Worm (Caenorhabditis elegans) whole organism, late embryonic: ENCODE results near the gene C27F2.6.

Source experiments
- C08G9.2 ChIP-seq: sonication (generic microtip); optimal IDR thresholded peaks from 2 replicates; lab custom pipeline; 2016; ENCODE audit warnings: mild to moderate bottlenecking, missing genetic modification characterization, moderate library complexity, missing compliant biosample characterization
- C38D4.7 ChIP-seq: fragments of 200-800 bp; sonication (Bioruptor generic); optimal IDR thresholded peaks from 2 replicates; lab custom pipeline; 2018; ENCODE audit warnings: mild to moderate bottlenecking, missing genetic modification characterization, moderate library complexity, missing compliant biosample characterization
- F13H6.1 ChIP-seq: sonication (generic microtip); optimal IDR thresholded peaks from 2 replicates; lab custom pipeline; 2016; ENCODE audit warnings: missing genetic modification characterization, missing compliant biosample characterization
- K09A11.1 ChIP-seq: sonication (generic microtip); optimal IDR thresholded peaks from 2 replicates; lab custom pipeline; 2017; ENCODE audit warnings: antibody characterized with exemption, mild to moderate bottlenecking, missing genetic modification characterization, missing compliant biosample characterization; ENCODE audit not compliant: insufficient read depth
- Y22D7AL.16 ChIP-seq: sonication (generic microtip); optimal IDR thresholded peaks from 2 replicates; lab custom pipeline; 2016; ENCODE audit warnings: missing genetic modification characterization, missing compliant biosample characterization
- ahr-1 ChIP-seq: sonication (generic microtip); optimal IDR thresholded peaks from 2 replicates; lab custom pipeline; 2016; ENCODE audit warnings: missing genetic modification characterization, missing compliant biosample characterization
- ceh-18 ChIP-seq: sonication (generic microtip); optimal IDR thresholded peaks from 2 replicates; lab custom pipeline; 2016; ENCODE audit warnings: missing genetic modification characterization, missing compliant biosample characterization
- ceh-2 ChIP-seq: sonication (generic microtip); optimal IDR thresholded peaks from 2 replicates; lab custom pipeline; 2016; ENCODE audit warnings: missing genotype, missing genetic modification characterization, missing compliant biosample characterization
- ceh-30 ChIP-seq: fragments of 150-350 bp; optimal IDR thresholded peaks from 2 replicates; lab custom pipeline; 2014; ENCODE audit warnings: missing biosample characterization, missing genetic modification characterization
- ceh-34 ChIP-seq: sonication (generic microtip); optimal IDR thresholded peaks from 2 replicates; lab custom pipeline; 2016; ENCODE audit warnings: mild to moderate bottlenecking, missing genetic modification characterization, missing compliant biosample characterization
- ceh-45 ChIP-seq: fragments of 200-800 bp; sonication (Bioruptor generic); IDR thresholded peaks from 2 replicates; pipeline ENCODE4 v1.3.6; 2022; ENCODE audit warnings: missing genetic modification reagents, missing genetic modification characterization, missing compliant biosample characterization
- ceh-48 ChIP-seq: sonication (generic microtip); optimal IDR thresholded peaks from 2 replicates; lab custom pipeline; 2016; ENCODE audit warnings: missing genetic modification characterization, inconsistent platforms, missing compliant biosample characterization
- ceh-9 ChIP-seq: sonication (generic microtip); optimal IDR thresholded peaks from 2 replicates; lab custom pipeline; 2016; ENCODE audit warnings: mild to moderate bottlenecking, missing genetic modification characterization, inconsistent platforms, missing compliant biosample characterization
- che-1 ChIP-seq: sonication (generic microtip); optimal IDR thresholded peaks from 2 replicates; lab custom pipeline; 2016; ENCODE audit warnings: mild to moderate bottlenecking, missing genetic modification characterization, missing compliant biosample characterization
- dmd-4 ChIP-seq: sonication (generic microtip); optimal IDR thresholded peaks from 2 replicates; lab custom pipeline; 2016; ENCODE audit warnings: borderline replicate concordance, missing genetic modification characterization, missing compliant biosample characterization
- elt-2 ChIP-seq: sonication (generic microtip); optimal IDR thresholded peaks from 2 replicates; lab custom pipeline; 2016; ENCODE audit warnings: missing genetic modification reagents, missing genetic modification characterization, missing compliant biosample characterization
- fkh-6 ChIP-seq: sonication (generic microtip); optimal IDR thresholded peaks from 2 replicates; lab custom pipeline; 2016; ENCODE audit warnings: missing genetic modification characterization, missing compliant biosample characterization
- hlh-15 ChIP-seq: sonication (generic microtip); optimal IDR thresholded peaks from 2 replicates; lab custom pipeline; 2016; ENCODE audit warnings: missing genetic modification characterization, missing compliant biosample characterization
- hlh-30 ChIP-seq: sonication (generic microtip); optimal IDR thresholded peaks from 2 replicates; lab custom pipeline; 2017; ENCODE audit warnings: antibody characterized with exemption, missing genetic modification characterization, missing compliant biosample characterization; ENCODE audit not compliant: insufficient read depth
- lin-11 ChIP-seq: fragments of 200-800 bp; sonication (Bioruptor generic); optimal IDR thresholded peaks from 2 replicates; lab custom pipeline; 2018; ENCODE audit warnings: mild to moderate bottlenecking, missing genetic modification characterization, missing compliant biosample characterization
- madf-2 ChIP-seq: sonication (generic microtip); optimal IDR thresholded peaks from 2 replicates; lab custom pipeline; 2017; ENCODE audit warnings: missing genetic modification characterization, missing compliant biosample characterization
- nfya-1 ChIP-seq: sonication (generic microtip); optimal IDR thresholded peaks from 2 replicates; lab custom pipeline; 2017; ENCODE audit warnings: missing genetic modification characterization, mild to moderate bottlenecking, missing compliant biosample characterization, antibody characterized with exemption, moderate library complexity
- nhr-11 ChIP-seq: fragments of 150-350 bp; optimal IDR thresholded peaks from 2 replicates; lab custom pipeline; 2014; ENCODE audit warnings: missing biosample characterization, missing genetic modification characterization
- nhr-232 ChIP-seq: sonication (generic microtip); optimal IDR thresholded peaks from 2 replicates; lab custom pipeline; 2016; ENCODE audit warnings: missing genetic modification characterization, missing compliant biosample characterization
- npax-4 ChIP-seq: sonication (generic microtip); optimal IDR thresholded peaks from 2 replicates; lab custom pipeline; 2016; ENCODE audit warnings: missing genetic modification characterization, missing compliant biosample characterization
- odd-2 ChIP-seq: sonication (generic microtip); optimal IDR thresholded peaks from 2 replicates; lab custom pipeline; 2017; ENCODE audit warnings: antibody characterized with exemption, mild to moderate bottlenecking, missing genetic modification characterization, missing compliant biosample characterization
- pag-3 ChIP-seq: sonication (generic microtip); optimal IDR thresholded peaks from 2 replicates; lab custom pipeline; 2016; ENCODE audit warnings: missing compliant biosample characterization, missing genetic modification characterization, borderline replicate concordance
- pha-4 ChIP-seq: fragments of 150-350 bp; optimal IDR thresholded peaks from 2 replicates; lab custom pipeline; 2018; ENCODE audit warnings: missing biosample characterization, missing genetic modification reagents, missing genetic modification characterization
- pqm-1 ChIP-seq: sonication (generic microtip); optimal IDR thresholded peaks from 2 replicates; lab custom pipeline; 2016; ENCODE audit warnings: missing genetic modification characterization, missing compliant biosample characterization
- pros-1 ChIP-seq: fragments of 150-350 bp; optimal IDR thresholded peaks from 2 replicates; lab custom pipeline; 2014; ENCODE audit warnings: missing biosample characterization, missing genetic modification reagents, missing genetic modification characterization
- ref-2 ChIP-seq: sonication (generic microtip); optimal IDR thresholded peaks from 2 replicates; lab custom pipeline; 2016; ENCODE audit warnings: missing genetic modification characterization, missing compliant biosample characterization
- rnt-1 ChIP-seq: sonication (generic microtip); optimal IDR thresholded peaks from 2 replicates; lab custom pipeline; 2016; ENCODE audit warnings: missing genetic modification characterization, missing compliant biosample characterization
- sdc-2 ChIP-seq: sonication (generic microtip); optimal IDR thresholded peaks from 2 replicates; lab custom pipeline; 2016; ENCODE audit warnings: missing genotype, missing genetic modification characterization, missing compliant biosample characterization
- sox-2 ChIP-seq: fragments of 200-800 bp; sonication (Bioruptor generic); IDR thresholded peaks from 2 replicates; pipeline ENCODE4 v1.3.6; 2022; ENCODE audit warnings: missing genetic modification reagents, missing genetic modification characterization, missing compliant biosample characterization
- sox-4 ChIP-seq: sonication (generic microtip); optimal IDR thresholded peaks from 2 replicates; lab custom pipeline; 2017; ENCODE audit warnings: mild to moderate bottlenecking, missing genetic modification characterization, inconsistent platforms, missing compliant biosample characterization
- syd-9 ChIP-seq: sonication (generic microtip); optimal IDR thresholded peaks from 2 replicates; lab custom pipeline; 2016; ENCODE audit warnings: mild to moderate bottlenecking, missing genetic modification characterization, moderate library complexity, missing compliant biosample characterization
- tbx-7 ChIP-seq: sonication (generic microtip); optimal IDR thresholded peaks from 2 replicates; lab custom pipeline; 2016; ENCODE audit warnings: missing genotype, missing genetic modification characterization, missing compliant biosample characterization
- ttx-3 ChIP-seq: sonication (generic microtip); optimal IDR thresholded peaks from 2 replicates; lab custom pipeline; 2016; ENCODE audit warnings: missing genetic modification reagents, missing genetic modification characterization, missing compliant biosample characterization
- unc-3 ChIP-seq, 2 experiments: fragments of 200-800 bp in 1 of 2; sonication (Bioruptor generic) in 1 of 2; sonication (generic microtip) in 1 of 2; conservative IDR thresholded peaks in 1 of 2; optimal IDR thresholded peaks in 1 of 2; 2 replicates each; pipeline versions ENCODE4 v1.3.6 to Lab custom; 2016 to 2022; ENCODE audit warnings: missing compliant biosample characterization in 2 of 2, missing genetic modification characterization in 2 of 2, missing genetic modification reagents in 1 of 2
- unc-42 ChIP-seq: sonication (generic microtip); optimal IDR thresholded peaks from 2 replicates; lab custom pipeline; 2016; ENCODE audit warnings: missing genotype, missing genetic modification characterization, missing compliant biosample characterization
- unc-55 ChIP-seq: sonication (generic microtip); optimal IDR thresholded peaks from 2 replicates; lab custom pipeline; 2017; ENCODE audit warnings: missing biosample characterization, missing genetic modification reagents, missing genetic modification characterization
- unc-86 ChIP-seq: sonication (generic microtip); optimal IDR thresholded peaks from 2 replicates; lab custom pipeline; 2016; ENCODE audit warnings: missing genetic modification characterization, missing compliant biosample characterization
- zip-5 ChIP-seq: sonication (generic microtip); optimal IDR thresholded peaks from 2 replicates; lab custom pipeline; 2016; ENCODE audit warnings: missing genetic modification characterization, missing compliant biosample characterization
- ztf-16 ChIP-seq: sonication (generic microtip); optimal IDR thresholded peaks from 2 replicates; lab custom pipeline; 2017; ENCODE audit warnings: missing genetic modification characterization, missing compliant biosample characterization

The C27F2.6 gene

ce11 chrIII:4968146-4968545 is 12.1 kb downstream of the C27F2.6 start:
- TF ChIP-seq ztf-16 (tag; lab: Kevin White, UChicago) (no peak), F13H6.1 (tag; lab: Kevin White, UChicago) (no peak), ceh-45 (GFP tag; lab: Robert Waterston, UW) (no peak), npax-4 (tag; lab: Kevin White, UChicago) (no peak), pros-1 (tag; lab: Kevin White, UChicago) (no peak), pqm-1 (no peak)
- TF ChIP-seq, all 69 proteins: peak for 0

ce11 chrIII:4967236-4967635 is 13.0 kb downstream of the C27F2.6 start:
- peak; percentile 97 for TF ChIP-seq unc-42 (tag; lab: Kevin White, UChicago)
- TF ChIP-seq hlh-15 (tag; lab: Kevin White, UChicago) = no peak

DNA sequence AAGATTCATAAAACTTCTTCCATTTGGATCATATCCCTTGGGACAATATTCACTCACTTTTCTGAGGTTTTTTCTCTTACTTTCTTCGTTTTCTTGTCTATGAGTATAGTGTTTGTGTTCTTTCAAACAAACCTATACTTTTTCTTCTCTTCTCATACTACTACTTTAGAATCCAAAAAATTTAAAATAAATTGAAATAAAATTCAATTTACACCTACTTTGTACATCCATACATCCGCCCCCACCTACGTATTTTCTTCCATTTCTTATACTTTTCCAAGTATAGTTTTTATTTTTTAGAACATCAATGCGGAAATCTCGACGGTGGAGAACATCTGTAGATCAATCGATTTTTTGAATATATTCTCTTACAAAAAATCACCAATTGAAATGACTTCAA is 15.0 kb downstream of the C27F2.6 start, which contains the start of gene nca-2:
TSS of gene nca-2 (plus strand) at position 301 of the 400 bp plus-strand sequence.
- TF ChIP-seq C38D4.7 (GFP tag; lab: Kevin White, UChicago) (no peak), sox-2 (GFP tag; lab: Robert Waterston, UW) (no peak), K09A11.1 (tag; lab: Kevin White, UChicago) (no peak), ztf-16 (tag; lab: Kevin White, UChicago) (no peak), odd-2 (tag; lab: Kevin White, UChicago) (no peak), syd-9 (tag; lab: Kevin White, UChicago) (no peak), nfya-1 (no peak), pros-1 (tag; lab: Kevin White, UChicago) (no peak), ref-2 (tag; lab: Kevin White, UChicago) (no peak), zip-5 (no peak), tbx-7 (no peak), fkh-6 (tag; lab: Kevin White, UChicago) (no peak)

ce11 chrIII:4962886-4963285 is 17.4 kb downstream of the C27F2.6 start, which contains the start of gene C27F2.9:
Gene C27F2.9 (minus strand): TSS chrIII:4963044.
- TF ChIP-seq ceh-48 (tag; lab: Kevin White, UChicago) (peak; percentile 81), ceh-34 (tag; lab: Kevin White, UChicago) (peak; percentile 51), lin-11 (tag; lab: Kevin White, UChicago) (peak; percentile 25), unc-42 (tag; lab: Kevin White, UChicago) (peak; percentile 56), unc-3 (GFP tag; conservative IDR thresholded peaks at IDR 0.05; lab: Robert Waterston, UW) (no peak; the same call in 1 of the 2 replicates), unc-3 (tag; optimal IDR thresholded peaks at IDR 0.05; lab: Kevin White, UChicago) (no peak), unc-55 (GFP tag; lab: Kevin White, UChicago) (peak; percentile 26), C08G9.2 (tag; lab: Kevin White, UChicago) (peak; percentile 4), che-1 (tag; lab: Kevin White, UChicago) (no peak), ceh-18 (peak; percentile 76), ahr-1 (tag; lab: Kevin White, UChicago) (no peak), ceh-2 (tag; lab: Kevin White, UChicago) (peak; percentile 1), nfya-1 (peak; percentile 82), pag-3 (tag; lab: Kevin White, UChicago) (no peak), sox-2 (GFP tag; lab: Robert Waterston, UW) (peak; percentile 48), sox-4 (tag; lab: Kevin White, UChicago) (no peak), pha-4 (tag; lab: Kevin White, UChicago) (no peak), sdc-2 (tag; lab: Kevin White, UChicago) (peak; percentile 50), ceh-30 (tag; lab: Kevin White, UChicago) (peak; percentile 24), madf-2 (tag; lab: Kevin White, UChicago) (peak; percentile 31), ceh-9 (tag; lab: Kevin White, UChicago) (no peak), elt-2 (tag; lab: Kevin White, UChicago) (peak; percentile 61), Y22D7AL.16 (tag; lab: Kevin White, UChicago) (peak; percentile 16), nhr-11 (tag; lab: Kevin White, UChicago) (no peak), zip-5 (no peak), nhr-232 (tag; lab: Kevin White, UChicago) (no peak), tbx-7 (peak; percentile 44), ref-2 (tag; lab: Kevin White, UChicago) (peak; percentile 47), rnt-1 (tag; lab: Kevin White, UChicago) (peak; percentile 19), odd-2 (tag; lab: Kevin White, UChicago) (no peak), ttx-3 (peak; percentile 36), C38D4.7 (GFP tag; lab: Kevin White, UChicago) (no peak), npax-4 (tag; lab: Kevin White, UChicago) (peak; percentile 1), unc-86 (peak; percentile 18), syd-9 (tag; lab: Kevin White, UChicago) (no peak), hlh-30 (tag; lab: Kevin White, UChicago) (no peak), fkh-6 (tag; lab: Kevin White, UChicago) (no peak), dmd-4 (tag; lab: Kevin White, UChicago) (no peak)
